Fruit fly (Drosophila melanogaster) whole organism: ENCODE measurements around the gene ATPsynGL.

ENCODE experiments used
- CG8478 ChIP-seq: fragments of >200 bp; optimal IDR thresholded peaks from 2 replicates; lab custom pipeline; 2018; ENCODE audit warnings: inconsistent platforms
- psq ChIP-seq: fragments of >200 bp; optimal IDR thresholded peaks from 2 replicates; lab custom pipeline; 2017
- usp ChIP-seq: fragments of >200 bp; optimal IDR thresholded peaks from 2 replicates; lab custom pipeline; 2017; ENCODE audit warnings: missing biosample characterization, missing genetic modification characterization, mixed read lengths

dm6 chr2L:7703534-7703933, 43.5 kb upstream of the ATPsynGL start:
- TF ChIP-seq psq (lab: Kevin White, UChicago) (no peak), usp (GFP tag; lab: Kevin White, UChicago) (no peak), CG8478 (lab: Kevin White, UChicago) (no peak)
